Worm (Caenorhabditis elegans) whole organism, midembryonic: Measurements from ENCODE around the gene sqv-3.

Experiments used
- cog-1 ChIP-seq: sonication (generic microtip); optimal IDR thresholded peaks from 2 replicates; lab custom pipeline; 2016; ENCODE audit warnings: missing genetic modification characterization, missing compliant biosample characterization
- flt-1 ChIP-seq: fragments of 200-800 bp; sonication (Bioruptor generic); IDR thresholded peaks from 2 replicates; pipeline ENCODE4 v1.3.6; 2022; ENCODE audit warnings: missing genetic modification characterization, missing compliant biosample characterization
- ref-1 ChIP-seq: fragments of 200-800 bp; sonication (Bioruptor generic); conservative IDR thresholded peaks from 2 replicates; pipeline ENCODE4 v1.3.6; 2022; ENCODE audit warnings: missing genetic modification reagents, missing genetic modification characterization, missing compliant biosample characterization
- ztf-23 ChIP-seq: fragments of 200-800 bp; sonication (Bioruptor generic); IDR thresholded peaks from 2 replicates; pipeline ENCODE4 v1.3.6; 2022; ENCODE audit warnings: missing genetic modification reagents, missing genetic modification characterization, missing compliant biosample characterization
- ztf-29 ChIP-seq: fragments of 200-800 bp; sonication (Bioruptor generic); IDR thresholded peaks from 2 replicates; pipeline ENCODE4 v1.3.6; 2022; ENCODE audit warnings: missing genetic modification reagents, missing genetic modification characterization, missing compliant biosample characterization

ce11 chrIII:9738954-9739353 lies 41.2 kb downstream of the sqv-3 start, which contains the start of gene hlh-4:
- TF ChIP-seq ref-1 (GFP tag; lab: Robert Waterston, UW) = no peak
- no peak for TF ChIP-seq cog-1 (tag; lab: Kevin White, UChicago)
- no peak for TF ChIP-seq flt-1 (GFP tag; lab: Robert Waterston, UW)
- no peak for TF ChIP-seq ztf-29 (GFP tag; lab: Robert Waterston, UW)
- no peak for TF ChIP-seq ztf-23 (GFP tag; lab: Robert Waterston, UW)
